Worm (Caenorhabditis elegans) whole organism, L2 larva: ENCODE results near the gene F47E1.20.
A peak's percentile ranks its signal among the peaks of the same experiment; 100 is the strongest.

Experiments
- C34F6.9 ChIP-seq: fragments of 150-350 bp; optimal IDR thresholded peaks from 2 replicates; lab custom pipeline; 2014; ENCODE audit warnings: missing biosample characterization, missing genetic modification characterization
- F13H6.1 ChIP-seq: sonication (generic microtip); optimal IDR thresholded peaks from 2 replicates; lab custom pipeline; 2016; ENCODE audit warnings: missing genetic modification characterization, missing compliant biosample characterization
- R02D3.7 ChIP-seq: fragments of 150-350 bp; optimal IDR thresholded peaks from 2 replicates; lab custom pipeline; 2014; ENCODE audit warnings: missing biosample characterization, missing genetic modification characterization
- Y55F3AM.14 ChIP-seq: fragments of 200-800 bp; sonication (Bioruptor generic); optimal IDR thresholded peaks from 2 replicates; lab custom pipeline; 2018; ENCODE audit warnings: mild to moderate bottlenecking, missing genetic modification characterization, missing compliant biosample characterization
- aly-2 ChIP-seq: fragments of 150-350 bp; optimal IDR thresholded peaks from 2 replicates; lab custom pipeline; 2014; ENCODE audit warnings: missing biosample characterization, missing genetic modification characterization
- ceh-16 ChIP-seq: fragments of 150-350 bp; optimal IDR thresholded peaks from 2 replicates; lab custom pipeline; 2014; ENCODE audit warnings: missing biosample characterization, missing genetic modification characterization
- ceh-82 ChIP-seq: fragments of 150-350 bp; optimal IDR thresholded peaks from 2 replicates; lab custom pipeline; 2014; ENCODE audit warnings: missing biosample characterization, missing genetic modification characterization
- crh-2 ChIP-seq: sonication (generic microtip); optimal IDR thresholded peaks from 2 replicates; lab custom pipeline; 2017; ENCODE audit warnings: missing biosample characterization, missing genetic modification characterization
- egl-27 ChIP-seq: sonication (generic microtip); optimal IDR thresholded peaks from 3 replicates; lab custom pipeline; 2017; ENCODE audit warnings: missing biosample characterization, missing genetic modification reagents, missing genetic modification characterization
- elt-1 ChIP-seq: fragments of 150-350 bp; optimal IDR thresholded peaks from 2 replicates; lab custom pipeline; 2014; ENCODE audit warnings: missing biosample characterization, missing genetic modification characterization
- elt-3 ChIP-seq: sonication (generic microtip); optimal IDR thresholded peaks from 2 replicates; lab custom pipeline; 2017; ENCODE audit warnings: missing biosample characterization, missing genetic modification characterization
- fos-1 ChIP-seq: fragments of 150-350 bp; optimal IDR thresholded peaks from 2 replicates; lab custom pipeline; 2014; ENCODE audit warnings: missing biosample characterization, missing genetic modification characterization
- gmeb-1 ChIP-seq: fragments of 150-350 bp; optimal IDR thresholded peaks from 2 replicates; lab custom pipeline; 2014; ENCODE audit warnings: missing biosample characterization, missing genetic modification characterization
- lin-11 ChIP-seq: fragments of 150-350 bp; sonication (generic microtip); optimal IDR thresholded peaks from 2 replicates; lab custom pipeline; 2014; ENCODE audit warnings: missing biosample characterization, missing genetic modification characterization, inconsistent platforms, mixed read lengths
- lin-13 ChIP-seq: fragments of 150-350 bp; optimal IDR thresholded peaks from 2 replicates; lab custom pipeline; 2014; ENCODE audit warnings: missing biosample characterization, missing genetic modification reagents, missing genetic modification characterization
- lin-39 ChIP-seq: fragments of 150-350 bp; optimal IDR thresholded peaks from 2 replicates; lab custom pipeline; 2014; ENCODE audit warnings: missing biosample characterization, missing genetic modification reagents, missing genetic modification characterization
- lsy-2 ChIP-seq, 2 experiments: fragments of 150-350 bp in 1 of 2; sonication (generic microtip) in 1 of 2; optimal IDR thresholded peaks; 2 replicates each; lab custom pipeline; 2014 to 2017; ENCODE audit warnings: missing biosample characterization in 2 of 2, missing genetic modification characterization in 2 of 2
- mab-5 ChIP-seq: fragments of 150-350 bp; optimal IDR thresholded peaks from 2 replicates; lab custom pipeline; 2014; ENCODE audit warnings: missing biosample characterization, missing genetic modification characterization
- mbf-1 ChIP-seq: sonication (generic microtip); optimal IDR thresholded peaks from 2 replicates; lab custom pipeline; 2017; ENCODE audit warnings: missing biosample characterization, missing genetic modification characterization
- mdl-1 ChIP-seq, 2 experiments: fragments of 150-350 bp in 1 of 2; sonication (generic microtip) in 1 of 2; optimal IDR thresholded peaks; 2 replicates each; lab custom pipeline; 2017; ENCODE audit warnings: missing biosample characterization in 2 of 2, missing genetic modification characterization in 2 of 2
- nhr-10 ChIP-seq: sonication (generic microtip); optimal IDR thresholded peaks from 2 replicates; lab custom pipeline; 2017; ENCODE audit warnings: missing biosample characterization, missing genetic modification characterization
- nhr-11 ChIP-seq: fragments of 150-350 bp; optimal IDR thresholded peaks from 2 replicates; lab custom pipeline; 2014; ENCODE audit warnings: missing biosample characterization, missing genetic modification characterization
- nhr-12 ChIP-seq: fragments of 150-350 bp; optimal IDR thresholded peaks from 2 replicates; lab custom pipeline; 2014; ENCODE audit warnings: missing biosample characterization, missing genetic modification characterization
- nhr-129 ChIP-seq: fragments of 150-350 bp; optimal IDR thresholded peaks from 2 replicates; lab custom pipeline; 2014; ENCODE audit warnings: missing biosample characterization, missing genetic modification characterization
- nhr-21 ChIP-seq: fragments of 150-350 bp; optimal IDR thresholded peaks from 2 replicates; lab custom pipeline; 2014; ENCODE audit warnings: missing biosample characterization, missing genetic modification characterization
- nhr-23 ChIP-seq: fragments of 150-350 bp; optimal IDR thresholded peaks from 2 replicates; lab custom pipeline; 2014; ENCODE audit warnings: missing biosample characterization, missing genetic modification reagents, missing genetic modification characterization
- nhr-25 ChIP-seq: fragments of 150-350 bp; sonication (generic microtip); optimal IDR thresholded peaks from 3 replicates; lab custom pipeline; 2014; ENCODE audit warnings: missing biosample characterization, missing genetic modification characterization
- nhr-6 ChIP-seq: fragments of 150-350 bp; optimal IDR thresholded peaks from 2 replicates; lab custom pipeline; 2014; ENCODE audit warnings: missing biosample characterization, missing genetic modification characterization
- peb-1 ChIP-seq: fragments of 150-350 bp; optimal IDR thresholded peaks from 2 replicates; lab custom pipeline; 2014; ENCODE audit warnings: missing biosample characterization, missing genetic modification characterization
- sem-4 ChIP-seq: fragments of 150-350 bp; optimal IDR thresholded peaks from 2 replicates; lab custom pipeline; 2014; ENCODE audit warnings: missing biosample characterization, missing genetic modification reagents, missing genetic modification characterization
- sma-3 ChIP-seq: sonication (generic microtip); optimal IDR thresholded peaks from 2 replicates; lab custom pipeline; 2016; ENCODE audit warnings: missing genetic modification reagents, missing genetic modification characterization, missing compliant biosample characterization
- sma-9 ChIP-seq, 2 experiments: fragments of 150-350 bp in 1 of 2; sonication (generic microtip) in 1 of 2; optimal IDR thresholded peaks; 2 replicates each; lab custom pipeline; 2014 to 2016; ENCODE audit warnings: missing genetic modification characterization in 2 of 2, mild to moderate bottlenecking in 1 of 2, missing biosample characterization in 1 of 2, missing compliant biosample characterization in 1 of 2, missing genetic modification reagents in 1 of 2, moderate library complexity in 1 of 2
- unc-55 ChIP-seq: fragments of 150-350 bp; sonication (generic microtip); optimal IDR thresholded peaks from 3 replicates; lab custom pipeline; 2014; ENCODE audit warnings: missing biosample characterization, missing genetic modification reagents, missing genetic modification characterization
- zag-1 ChIP-seq: fragments of 150-350 bp; optimal IDR thresholded peaks from 2 replicates; lab custom pipeline; 2014; ENCODE audit warnings: missing biosample characterization, missing genetic modification characterization
- ztf-4 ChIP-seq: fragments of 150-350 bp; optimal IDR thresholded peaks from 2 replicates; lab custom pipeline; 2014; ENCODE audit warnings: missing biosample characterization, missing genetic modification characterization

The F47E1.20 gene

ce11 chrX:9081212-9081611 lies 32.5 kb downstream of the F47E1.20 start:
- no peak for TF ChIP-seq ceh-82
- peak; percentile 40 for TF ChIP-seq fos-1 (tag; lab: Kevin White, UChicago)

- TF ChIP-seq nhr-12 (tag; lab: Kevin White, UChicago) (no peak), ceh-82 (no peak), mbf-1 (tag; lab: Kevin White, UChicago) (no peak), sma-9 (GFP tag; optimal IDR thresholded peaks at IDR 0.05; lab: Kevin White, UChicago) (no peak), sma-9 (tag; optimal IDR thresholded peaks at IDR 0.05; lab: Kevin White, UChicago) (no peak), gmeb-1 (tag; lab: Kevin White, UChicago) (no peak), unc-55 (GFP tag; lab: Kevin White, UChicago) (no peak), nhr-10 (tag; lab: Kevin White, UChicago) (no peak), lin-11 (tag; lab: Kevin White, UChicago) (no peak), peb-1 (no peak)
Observed at ce11 chrX:9082646-9083045, 33.9 kb downstream of the F47E1.20 start, which contains the start of gene ajm-1. TSS of gene ajm-1 (plus strand) at chrX:9082946.

ce11 chrX:9085864-9086263 lies 37.1 kb downstream of the F47E1.20 start:
- TF ChIP-seq nhr-6 (tag; lab: Kevin White, UChicago): peak; percentile 46
- peak; percentile 89 for TF ChIP-seq ceh-16
- peak; percentile 71 for TF ChIP-seq sma-3
- TF ChIP-seq fos-1 (tag; lab: Kevin White, UChicago): peak; percentile 15
- peak; percentile 30 for TF ChIP-seq crh-2
- no peak for TF ChIP-seq zag-1 (tag; lab: Kevin White, UChicago)
- peak; percentile 65 for TF ChIP-seq nhr-25 (tag; lab: Kevin White, UChicago)
- peak; percentile 39 for TF ChIP-seq egl-27 (tag; lab: Kevin White, UChicago)
- peak; percentile 34 for TF ChIP-seq sma-9 (GFP tag; optimal IDR thresholded peaks at IDR 0.05; lab: Kevin White, UChicago)
- no peak for TF ChIP-seq sma-9 (tag; optimal IDR thresholded peaks at IDR 0.05; lab: Kevin White, UChicago)
- no peak for TF ChIP-seq peb-1
- TF ChIP-seq, all 48 proteins: peak for 8

ce11 chrX:9088620-9089019 lies 39.9 kb downstream of the F47E1.20 start:
- TF ChIP-seq mdl-1 (tag; optimal IDR thresholded peaks at IDR 0.05; lab: Kevin White, UChicago): no peak
- peak; percentile 14 for TF ChIP-seq ceh-16
- TF ChIP-seq, all 48 proteins: peak for 1

ce11 chrX:9089536-9089935 lies 40.8 kb downstream of the F47E1.20 start:
- TF ChIP-seq elt-3 (tag; lab: Kevin White, UChicago) (no peak), C34F6.9 (tag; lab: Kevin White, UChicago) (no peak), mab-5 (no peak), nhr-6 (tag; lab: Kevin White, UChicago) (no peak), fos-1 (tag; lab: Kevin White, UChicago) (no peak), ztf-4 (no peak), mdl-1 (tag; optimal IDR thresholded peaks at IDR 0.05; lab: Kevin White, UChicago) (no peak), nhr-129 (tag; lab: Kevin White, UChicago) (no peak)

- TF ChIP-seq lsy-2 (tag; optimal IDR thresholded peaks at IDR 0.05; lab: Kevin White, UChicago): peak; percentile 23 to 30
- TF ChIP-seq elt-1: no peak
- no peak for TF ChIP-seq R02D3.7 (tag; lab: Kevin White, UChicago)
- no peak for TF ChIP-seq nhr-23 (tag; lab: Kevin White, UChicago)
- peak; percentile 13 for TF ChIP-seq nhr-11 (tag; lab: Kevin White, UChicago)
- TF ChIP-seq F13H6.1: peak; percentile 40
- peak; percentile 9 for TF ChIP-seq mab-5
- peak; percentile 25 for TF ChIP-seq egl-27 (tag; lab: Kevin White, UChicago)
- peak; percentile 74 for TF ChIP-seq lin-13
- peak; percentile 62 for TF ChIP-seq crh-2
- peak; percentile 63 for TF ChIP-seq nhr-6 (tag; lab: Kevin White, UChicago)
- TF ChIP-seq nhr-21 (tag; lab: Kevin White, UChicago): peak; percentile 49
- peak; percentile 66 for TF ChIP-seq Y55F3AM.14 (GFP tag; lab: Kevin White, UChicago)
- no peak for TF ChIP-seq sma-3
- TF ChIP-seq nhr-129 (tag; lab: Kevin White, UChicago): peak; percentile 77
- peak; percentile 25 for TF ChIP-seq sem-4 (tag; lab: Kevin White, UChicago)
- TF ChIP-seq fos-1 (tag; lab: Kevin White, UChicago): peak; percentile 42
- TF ChIP-seq sma-9 (GFP tag; optimal IDR thresholded peaks at IDR 0.05; lab: Kevin White, UChicago): peak; percentile 60
- no peak for TF ChIP-seq sma-9 (tag; optimal IDR thresholded peaks at IDR 0.05; lab: Kevin White, UChicago)
- TF ChIP-seq gmeb-1 (tag; lab: Kevin White, UChicago): peak; percentile 36
- TF ChIP-seq unc-55 (GFP tag; lab: Kevin White, UChicago): peak; percentile 54
- TF ChIP-seq nhr-25 (tag; lab: Kevin White, UChicago): peak; percentile 15
- no peak for TF ChIP-seq lin-11 (tag; lab: Kevin White, UChicago)
- no peak for TF ChIP-seq aly-2 (tag; lab: Kevin White, UChicago)
- TF ChIP-seq lin-39 (tag; lab: Kevin White, UChicago): no peak
- TF ChIP-seq ztf-4: peak; percentile 20
- TF ChIP-seq C34F6.9 (tag; lab: Kevin White, UChicago): peak; percentile 5
Observed at ce11 chrX:9091380-9091779, 42.6 kb downstream of the F47E1.20 start.
